Worm (Caenorhabditis elegans): ENCODE results near the gene T08G2.2.

DNA sequence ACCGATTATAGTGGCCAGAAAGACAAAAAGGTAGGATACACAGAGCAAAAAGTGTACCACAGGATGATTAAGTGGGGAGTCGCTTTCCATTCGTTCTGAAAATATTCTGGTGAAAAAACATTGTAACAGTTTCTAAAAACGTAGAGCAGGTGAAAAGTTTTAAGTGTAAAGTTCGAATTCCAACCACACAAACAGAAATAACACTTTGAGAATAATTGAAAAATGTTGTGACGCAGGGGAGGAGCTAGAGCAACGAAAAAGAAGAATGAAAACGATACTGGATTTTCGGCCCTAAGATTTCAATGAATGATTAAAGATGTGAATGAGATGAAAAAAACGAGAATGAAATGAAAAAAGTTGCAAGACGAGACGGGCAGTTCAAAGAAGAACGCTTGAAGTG lies 51.3 kb downstream of the T08G2.2 start, which contains the start of gene npr-21:
- TF ChIP-seq ztf-28 (GFP tag; IDR thresholded peaks at IDR 0.05) = no peak
- no peak for TF ChIP-seq rcor-1 (GFP tag; IDR thresholded peaks at IDR 0.05)
